Worm (Caenorhabditis elegans) whole organism, L4/young adult: ENCODE data around the gene fbxc-33.

Source experiments
- W03F9.2 ChIP-seq: fragments of 150-350 bp; optimal IDR thresholded peaks from 2 replicates; lab custom pipeline; 2014; ENCODE audit warnings: missing biosample characterization, missing genetic modification characterization
- dao-5 ChIP-seq: sonication (generic microtip); optimal IDR thresholded peaks from 2 replicates; lab custom pipeline; 2016; ENCODE audit warnings: missing genotype, missing genetic modification characterization, moderate library complexity, missing compliant biosample characterization
- him-1 ChIP-seq: sonication (generic microtip); optimal IDR thresholded peaks from 2 replicates; lab custom pipeline; 2016; ENCODE audit warnings: missing genotype, missing genetic modification reagents, missing genetic modification characterization, missing compliant biosample characterization

ce11 chrII:866801-867200 lies 46.7 kb upstream of the fbxc-33 start, which contains the start of gene Y46B2A.3:
- TF ChIP-seq him-1: no peak
- TF ChIP-seq dao-5 (tag; lab: Kevin White, UChicago): no peak
- no peak for TF ChIP-seq W03F9.2
